ENCODE assay signal across 2 worm cellular contexts in genomic region chrV:19897557-19897956, ce11.
TF ChIP-seq lines count a peak whose summit lies in the region.

No protein-coding gene starts in this region.

TF ChIP-seq in whole organism, L1 larva, 84 proteins besides CTCF, POLR2A, EP300 and RAD21 (continued from another document):
- TF ChIP-seq efl-1 (optimal IDR thresholded peaks at IDR 0.05; lab: Kevin White, UChicago) (peak; percentile 40 to 50), efl-1 (GFP tag; optimal IDR thresholded peaks at IDR 0.05 in 1 of 2; lab: Kevin White, UChicago) (peak; percentile 34 to 86), vab-15 (tag; optimal IDR thresholded peaks at IDR 0.05; lab: Kevin White, UChicago) (no peak), alr-1 (tag; optimal IDR thresholded peaks at IDR 0.05; lab: Kevin White, UChicago; ENCODE audit: borderline replicate concordance) (no peak), jun-1 (tag; optimal IDR thresholded peaks at IDR 0.05; lab: Kevin White, UChicago) (no peak), zag-1 (tag; optimal IDR thresholded peaks at IDR 0.05; lab: Kevin White, UChicago) (no peak), lin-39 (tag; optimal IDR thresholded peaks at IDR 0.05; lab: Kevin White, UChicago) (no peak), sup-37 (GFP tag; optimal IDR thresholded peaks at IDR 0.05; lab: Kevin White, UChicago) (no peak), xbp-1 (tag; optimal IDR thresholded peaks at IDR 0.05; lab: Kevin White, UChicago) (peak; percentile 35), ces-1 (GFP tag; optimal IDR thresholded peaks at IDR 0.05; lab: Kevin White, UChicago) (no peak), ztf-4 (tag; optimal IDR thresholded peaks at IDR 0.05; lab: Kevin White, UChicago) (no peak), nhr-71 (tag; optimal IDR thresholded peaks at IDR 0.05; lab: Kevin White, UChicago) (peak; percentile 85), nhr-237 (tag; optimal IDR thresholded peaks at IDR 0.05; lab: Kevin White, UChicago) (no peak), nhr-84 (tag; optimal IDR thresholded peaks at IDR 0.05; lab: Kevin White, UChicago) (no peak), tbx-2 (tag; optimal IDR thresholded peaks at IDR 0.05; lab: Kevin White, UChicago) (peak; percentile 29), aha-1 (tag; optimal IDR thresholded peaks at IDR 0.05; lab: Kevin White, UChicago) (no peak), lin-15B (tag; optimal IDR thresholded peaks at IDR 0.05; lab: Kevin White, UChicago) (no peak), mab-9 (GFP tag; IDR thresholded peaks at IDR 0.05; lab: Robert Waterston, UW) (no peak), ets-5 (GFP tag; IDR thresholded peaks at IDR 0.05; lab: Robert Waterston, UW) (no peak), lsy-2 (tag; optimal IDR thresholded peaks at IDR 0.05; lab: Kevin White, UChicago) (peak; percentile 69 to 75), lin-35 (GFP tag; optimal IDR thresholded peaks at IDR 0.05; lab: Kevin White, UChicago) (peak; percentile 13 to 30), dpl-1 (GFP tag; optimal IDR thresholded peaks at IDR 0.05; lab: Kevin White, UChicago) (peak in 1 of 3 experiments; percentile 33), nhr-20 (tag; optimal IDR thresholded peaks at IDR 0.05; lab: Kevin White, UChicago) (peak; percentile 20), skn-1 (tag; optimal IDR thresholded peaks at IDR 0.05; lab: Kevin White, UChicago) (no peak), mef-2 (tag; optimal IDR thresholded peaks at IDR 0.05; lab: Kevin White, UChicago) (no peak), nhr-77 (tag; optimal IDR thresholded peaks at IDR 0.05; lab: Kevin White, UChicago) (no peak), nhr-12 (tag; optimal IDR thresholded peaks at IDR 0.05; lab: Kevin White, UChicago) (no peak), ceh-8 (GFP tag; optimal IDR thresholded peaks at IDR 0.05; lab: Kevin White, UChicago) (no peak), egl-13 (tag; optimal IDR thresholded peaks at IDR 0.05; lab: Kevin White, UChicago) (no peak), unc-98 (GFP tag; IDR thresholded peaks at IDR 0.05; lab: Robert Waterston, UW) (no peak), nhr-90 (tag; optimal IDR thresholded peaks at IDR 0.05; lab: Kevin White, UChicago; ENCODE audit: poor library complexity) (no peak), sox-4 (tag; optimal IDR thresholded peaks at IDR 0.05; lab: Kevin White, UChicago) (no peak), fkh-4 (tag; optimal IDR thresholded peaks at IDR 0.05; lab: Kevin White, UChicago; ENCODE audit: borderline replicate concordance) (peak; percentile 43), elt-3 (tag; optimal IDR thresholded peaks at IDR 0.05; lab: Kevin White, UChicago) (no peak), swsn-7 (tag; optimal IDR thresholded peaks at IDR 0.05; lab: Kevin White, UChicago) (peak; percentile 50), lin-14 (GFP tag; optimal IDR thresholded peaks at IDR 0.05; lab: Kevin White, UChicago) (peak; percentile 92), C34B4.2 (tag; optimal IDR thresholded peaks at IDR 0.05; lab: Kevin White, UChicago) (no peak), unc-130 (tag; optimal IDR thresholded peaks at IDR 0.05; lab: Kevin White, UChicago) (no peak), isw-1 (GFP tag; IDR thresholded peaks at IDR 0.05; lab: Robert Waterston, UW) (no peak), mdl-1 (tag; optimal IDR thresholded peaks at IDR 0.05; lab: Kevin White, UChicago) (peak in 1 of 2 experiments; percentile 47), nhr-19 (GFP tag; conservative IDR thresholded peaks at IDR 0.05; lab: Robert Waterston, UW) (peak; percentile 50), unc-86 (tag; optimal IDR thresholded peaks at IDR 0.05; lab: Kevin White, UChicago) (no peak), ceh-90 (tag; optimal IDR thresholded peaks at IDR 0.05; lab: Kevin White, UChicago) (no peak), ceh-63 (GFP tag; optimal IDR thresholded peaks at IDR 0.05; lab: Kevin White, UChicago) (no peak), elt-2 (tag; optimal IDR thresholded peaks at IDR 0.05; lab: Kevin White, UChicago) (no peak), hlh-17 (GFP tag; optimal IDR thresholded peaks at IDR 0.05; lab: Kevin White, UChicago; ENCODE audit: borderline replicate concordance) (no peak), fos-1 (tag; optimal IDR thresholded peaks at IDR 0.05; lab: Kevin White, UChicago) (peak; percentile 49), nhr-11 (tag; optimal IDR thresholded peaks at IDR 0.05; lab: Kevin White, UChicago) (peak; percentile 29), irx-1 (tag; optimal IDR thresholded peaks at IDR 0.05; lab: Kevin White, UChicago) (peak; percentile 8), lin-13 (GFP tag; optimal IDR thresholded peaks at IDR 0.05; lab: Kevin White, UChicago) (peak; percentile 53), pag-3 (tag; optimal IDR thresholded peaks at IDR 0.05; lab: Kevin White, UChicago; ENCODE audit: borderline replicate concordance, insufficient read depth) (no peak), aly-2 (tag; optimal IDR thresholded peaks at IDR 0.05; lab: Kevin White, UChicago) (no peak), hpl-2 (GFP tag; optimal IDR thresholded peaks at IDR 0.05; lab: Kevin White, UChicago) (no peak), ceh-88 (GFP tag; IDR thresholded peaks at IDR 0.05; lab: Robert Waterston, UW) (no peak), ztf-11 (tag; optimal IDR thresholded peaks at IDR 0.05; lab: Kevin White, UChicago) (no peak), mep-1 (tag; optimal IDR thresholded peaks at IDR 0.05; lab: Kevin White, UChicago) (peak; percentile 48), nhr-47 (tag; optimal IDR thresholded peaks at IDR 0.05; lab: Kevin White, UChicago) (no peak), fkh-10 (GFP tag; optimal IDR thresholded peaks at IDR 0.05; lab: Kevin White, UChicago) (peak; percentile 25), ceh-82 (tag; optimal IDR thresholded peaks at IDR 0.05; lab: Kevin White, UChicago) (peak in 2 of 3 experiments; percentile 24 to 43), snpc-4 (tag; optimal IDR thresholded peaks at IDR 0.05; lab: Kevin White, UChicago) (peak; percentile 53), zip-4 (GFP tag; optimal IDR thresholded peaks at IDR 0.05; lab: Kevin White, UChicago) (no peak)

TF ChIP-seq in whole organism, L3 larva, 47 proteins besides CTCF, POLR2A, EP300 and RAD21 (continued from another document):
- TF ChIP-seq nfya-1 (tag; optimal IDR thresholded peaks at IDR 0.05; lab: Kevin White, UChicago; ENCODE audit: insufficient read depth), result peak; percentile 77
- TF ChIP-seq hmg-11 (tag; optimal IDR thresholded peaks at IDR 0.05; lab: Kevin White, UChicago), result peak; percentile 10
- TF ChIP-seq lin-39 (tag; optimal IDR thresholded peaks at IDR 0.05; lab: Kevin White, UChicago), result peak; percentile 35
TF ChIP-seq in whole organism, L3 larva: peak in this region for 8.
